Fruit fly (Drosophila melanogaster): Measurements from ENCODE around the gene Gr93a.

Gr93a gene

DNA sequence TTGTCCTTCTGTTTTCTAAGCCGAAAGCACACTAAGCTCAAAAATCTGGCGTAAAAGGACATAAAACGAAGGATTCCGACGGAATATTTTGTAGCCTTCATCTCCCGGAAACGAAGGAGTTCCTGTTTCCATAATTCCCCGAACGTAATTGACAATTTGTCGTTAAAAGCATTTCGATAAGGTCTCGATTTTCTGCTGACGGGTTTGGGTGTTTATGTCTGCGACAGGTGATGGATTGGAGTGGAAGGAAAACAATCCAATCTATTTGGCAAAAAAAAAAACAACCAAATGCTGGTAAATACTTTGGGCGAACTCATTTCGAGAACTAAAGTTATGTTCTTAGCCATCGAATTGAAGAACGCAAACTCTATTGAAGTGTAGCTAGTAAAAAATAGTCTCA is 14.3 kb downstream of the Gr93a start, which contains the start of gene Gr93d:
Gr93d (minus strand) TSS at position 101 of the 400 bp plus-strand sequence.
- no peak for TF ChIP-seq br (GFP tag; optimal IDR thresholded peaks at IDR 0.05)
- no peak for TF ChIP-seq lola (GFP tag; optimal IDR thresholded peaks at IDR 0.05)
- TF ChIP-seq foxo (GFP tag; optimal IDR thresholded peaks at IDR 0.05): no peak
- TF ChIP-seq pan (optimal IDR thresholded peaks at IDR 0.05): no peak
- TF ChIP-seq fru (GFP tag; optimal IDR thresholded peaks at IDR 0.05): no peak
- no peak for TF ChIP-seq usp (GFP tag; optimal IDR thresholded peaks at IDR 0.05)
- no peak for TF ChIP-seq Rel (GFP tag; optimal IDR thresholded peaks at IDR 0.05)
- TF ChIP-seq Rel (tag; optimal IDR thresholded peaks at IDR 0.05): no peak
- no peak for TF ChIP-seq Vsx2 (GFP tag; optimal IDR thresholded peaks at IDR 0.05; ENCODE audit: partially characterized antibody)
- no peak for TF ChIP-seq Myc (optimal IDR thresholded peaks at IDR 0.05)
- no peak for TF ChIP-seq OdsH (GFP tag; optimal IDR thresholded peaks at IDR 0.05)
- TF ChIP-seq Hr83 (GFP tag; optimal IDR thresholded peaks at IDR 0.05; ENCODE audit: poor library complexity, severe bottlenecking): no peak

DNA sequence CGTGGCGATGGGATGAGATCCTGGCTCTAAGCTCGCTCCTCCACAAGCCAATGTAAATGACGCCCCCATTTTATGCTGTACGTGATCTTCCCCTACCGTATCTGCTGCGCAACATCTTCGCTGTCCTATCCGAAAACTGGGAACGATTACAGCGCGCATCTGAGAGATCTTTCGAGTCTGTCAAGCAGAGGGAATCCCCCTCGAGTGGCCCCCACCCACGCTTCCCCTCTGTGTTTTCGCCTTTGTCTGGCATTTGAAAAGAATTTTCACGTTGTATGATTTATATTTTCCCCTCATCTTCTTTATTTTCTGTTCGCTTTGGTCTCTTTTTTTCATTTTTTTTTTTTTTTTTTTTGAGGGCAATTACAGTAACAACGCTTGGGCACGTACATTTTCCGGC is 15.1 kb downstream of the Gr93a start:
- no peak for TF ChIP-seq Rel (GFP tag; optimal IDR thresholded peaks at IDR 0.05)
- TF ChIP-seq Rel (tag; optimal IDR thresholded peaks at IDR 0.05): peak; percentile 92
- no peak for TF ChIP-seq dl (GFP tag; optimal IDR thresholded peaks at IDR 0.05; ENCODE audit: insufficient read depth in 1 of 2, partially characterized antibody in 2 of 2)

DNA sequence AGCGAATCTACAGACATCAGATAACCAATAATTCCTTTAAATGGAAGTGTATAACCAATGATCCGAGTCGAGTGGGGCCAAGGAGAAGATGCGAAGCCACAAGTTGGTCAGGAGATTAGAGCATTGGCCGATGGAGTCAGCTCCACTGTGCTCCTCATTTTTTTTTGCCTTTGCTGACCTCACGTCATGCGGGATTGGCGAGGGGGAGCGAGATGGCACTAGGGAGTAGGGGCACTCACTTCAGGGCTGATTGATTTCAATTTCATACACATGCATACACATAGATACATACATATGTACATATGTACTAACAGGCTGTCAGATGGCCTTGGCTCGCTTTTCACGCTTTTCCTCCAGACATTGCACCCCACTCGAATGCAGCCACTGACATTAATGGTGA is 16.0 kb downstream of the Gr93a start:
- TF ChIP-seq ey (GFP tag; optimal IDR thresholded peaks at IDR 0.05) (no peak), Jra (GFP tag; optimal IDR thresholded peaks at IDR 0.05) (no peak), Hr78 (GFP tag; optimal IDR thresholded peaks at IDR 0.05) (no peak), dl (GFP tag; optimal IDR thresholded peaks at IDR 0.05; ENCODE audit: insufficient read depth in 1 of 2, partially characterized antibody in 2 of 2) (no peak), brk (GFP tag; optimal IDR thresholded peaks at IDR 0.05) (no peak), Myc (optimal IDR thresholded peaks at IDR 0.05) (no peak), h (GFP tag; optimal IDR thresholded peaks at IDR 0.05) (no peak), Vsx2 (GFP tag; optimal IDR thresholded peaks at IDR 0.05; ENCODE audit: partially characterized antibody) (no peak), Hr83 (GFP tag; optimal IDR thresholded peaks at IDR 0.05; ENCODE audit: poor library complexity, severe bottlenecking) (no peak), rgr (GFP tag; optimal IDR thresholded peaks at IDR 0.05) (no peak), CG9705 (GFP tag; optimal IDR thresholded peaks at IDR 0.05) (no peak), dmrt93B (GFP tag; optimal IDR thresholded peaks at IDR 0.05) (no peak), HLH106 (tag; optimal IDR thresholded peaks at IDR 0.05) (no peak), usp (GFP tag; optimal IDR thresholded peaks at IDR 0.05) (no peak), foxo (GFP tag; optimal IDR thresholded peaks at IDR 0.05) (no peak)

DNA sequence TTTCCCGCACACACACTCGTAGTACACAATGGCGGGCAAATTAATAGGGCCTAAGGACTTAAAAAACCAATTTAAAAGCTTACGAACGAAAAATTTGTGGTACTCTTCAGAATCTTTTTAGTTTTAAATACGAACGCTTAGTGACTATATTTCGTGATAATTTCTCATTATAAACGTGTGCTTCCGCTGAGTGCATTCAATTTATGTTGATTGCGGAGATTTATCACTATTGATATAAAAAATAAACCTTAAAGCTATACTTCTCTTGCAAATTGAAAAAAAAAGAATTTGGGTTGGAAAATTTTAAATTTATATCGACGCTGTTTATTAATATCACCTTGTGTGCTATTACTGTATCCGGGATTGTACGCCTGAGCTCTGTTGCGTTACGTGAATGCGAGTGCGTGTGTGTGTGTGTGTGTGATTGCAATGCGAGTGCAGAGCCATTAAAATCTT is 16.7 kb downstream of the Gr93a start:
- TF ChIP-seq Mio (GFP tag; optimal IDR thresholded peaks at IDR 0.05) (no peak), Dfd (GFP tag; optimal IDR thresholded peaks at IDR 0.05) (peak; percentile 87), foxo (GFP tag; optimal IDR thresholded peaks at IDR 0.05) (peak; percentile 87 to 97), Dif (GFP tag; optimal IDR thresholded peaks at IDR 0.05; ENCODE audit: partially characterized antibody) (no peak), fru (GFP tag; optimal IDR thresholded peaks at IDR 0.05) (peak; percentile 98), sv (GFP tag; optimal IDR thresholded peaks at IDR 0.05) (peak; percentile 31), h (GFP tag; optimal IDR thresholded peaks at IDR 0.05) (peak; percentile 96), Sp1 (GFP tag; optimal IDR thresholded peaks at IDR 0.05) (peak; percentile 96), psq (GFP tag; optimal IDR thresholded peaks at IDR 0.05) (peak; percentile 93), br (GFP tag; optimal IDR thresholded peaks at IDR 0.05) (peak; percentile 95), Hr83 (GFP tag; optimal IDR thresholded peaks at IDR 0.05; ENCODE audit: poor library complexity, severe bottlenecking) (no peak), Jra (GFP tag; optimal IDR thresholded peaks at IDR 0.05) (peak; percentile 90), CG32264 (GFP tag; optimal IDR thresholded peaks at IDR 0.05) (peak; percentile 93), Abd-B (GFP tag; optimal IDR thresholded peaks at IDR 0.05) (no peak), N (GFP tag; optimal IDR thresholded peaks at IDR 0.05) (no peak), tai (GFP tag; optimal IDR thresholded peaks at IDR 0.05) (peak; percentile 82), Rel (GFP tag; optimal IDR thresholded peaks at IDR 0.05) (peak; percentile 73), Rel (tag; optimal IDR thresholded peaks at IDR 0.05) (peak; percentile 74), dmrt93B (GFP tag; optimal IDR thresholded peaks at IDR 0.05) (peak; percentile 95), HLH106 (tag; optimal IDR thresholded peaks at IDR 0.05) (peak; percentile 95), OdsH (GFP tag; optimal IDR thresholded peaks at IDR 0.05) (peak; percentile 97), woc (GFP tag; optimal IDR thresholded peaks at IDR 0.05) (peak; percentile 97), dl (GFP tag; optimal IDR thresholded peaks at IDR 0.05; ENCODE audit: insufficient read depth in 1 of 2, partially characterized antibody in 2 of 2) (no peak), Myc (optimal IDR thresholded peaks at IDR 0.05) (no peak), CG9705 (GFP tag; optimal IDR thresholded peaks at IDR 0.05) (peak; percentile 91), ey (GFP tag; optimal IDR thresholded peaks at IDR 0.05) (peak; percentile 95), rgr (GFP tag; optimal IDR thresholded peaks at IDR 0.05) (peak; percentile 94), Vsx2 (GFP tag; optimal IDR thresholded peaks at IDR 0.05; ENCODE audit: partially characterized antibody) (no peak), Hnf4 (GFP tag; optimal IDR thresholded peaks at IDR 0.05) (peak; percentile 89), usp (GFP tag; optimal IDR thresholded peaks at IDR 0.05) (no peak), sage (GFP tag; optimal IDR thresholded peaks at IDR 0.05) (peak; percentile 87), brk (GFP tag; optimal IDR thresholded peaks at IDR 0.05) (peak; percentile 82), CrebA (GFP tag; optimal IDR thresholded peaks at IDR 0.05; ENCODE audit: borderline replicate concordance) (no peak), lola (GFP tag; optimal IDR thresholded peaks at IDR 0.05) (no peak), Hr78 (GFP tag; optimal IDR thresholded peaks at IDR 0.05) (no peak), dsf (GFP tag; optimal IDR thresholded peaks at IDR 0.05; ENCODE audit: borderline replicate concordance) (peak; percentile 71), GATAd (GFP tag; optimal IDR thresholded peaks at IDR 0.05) (no peak), pan (optimal IDR thresholded peaks at IDR 0.05) (no peak), jim (GFP tag; optimal IDR thresholded peaks at IDR 0.05) (no peak)
